Worm (Caenorhabditis elegans) whole organism, L4 larva: ENCODE measurements around the gene C12D8.9.
A peak's percentile ranks its signal among the peaks of the same experiment; 100 is the strongest.

Experiments used
- F37D6.2 ChIP-seq: sonication (generic microtip); optimal IDR thresholded peaks from 2 replicates; lab custom pipeline; 2016; ENCODE audit warnings: mild to moderate bottlenecking, missing genetic modification characterization, missing compliant biosample characterization
- R02D3.7 ChIP-seq: fragments of 150-350 bp; sonication (generic microtip); optimal IDR thresholded peaks from 3 replicates; lab custom pipeline; 2014; ENCODE audit warnings: missing biosample characterization, missing genetic modification characterization
- T26A8.4 ChIP-seq: fragments of 200-800 bp; sonication (Bioruptor generic); IDR thresholded peaks from 2 replicates; pipeline ENCODE4 v1.3.6; 2022; ENCODE audit warnings: missing genetic modification characterization, missing compliant biosample characterization
- Y105C5A.15 ChIP-seq: fragments of 200-800 bp; sonication (Bioruptor generic); IDR thresholded peaks from 2 replicates; pipeline ENCODE4 v1.3.6; 2022; ENCODE audit warnings: missing genetic modification characterization, missing compliant biosample characterization
- Y75B8A.6 ChIP-seq: fragments of 200-800 bp; sonication (Bioruptor generic); IDR thresholded peaks from 2 replicates; pipeline ENCODE4 v1.3.6; 2022; ENCODE audit warnings: missing genetic modification reagents, missing genetic modification characterization, missing compliant biosample characterization
- ZK337.2 ChIP-seq: fragments of 200-800 bp; sonication (Bioruptor generic); IDR thresholded peaks from 2 replicates; pipeline ENCODE4 v1.3.6; 2022; ENCODE audit warnings: missing genetic modification reagents, missing genetic modification characterization, missing compliant biosample characterization
- aha-1 ChIP-seq: fragments of 150-350 bp; peaks from one replicate; lab custom pipeline; 2014; ENCODE audit warnings: missing biosample characterization, missing genetic modification characterization
- ama-1 ChIP-seq: fragments of 150-350 bp; optimal IDR thresholded peaks from 2 replicates; lab custom pipeline; 2014; ENCODE audit warnings: inconsistent platforms, mixed read lengths
- ceh-32 ChIP-seq: sonication (generic microtip); optimal IDR thresholded peaks from 2 replicates; lab custom pipeline; 2016; ENCODE audit warnings: mild to moderate bottlenecking, missing genetic modification characterization, missing compliant biosample characterization; ENCODE audit not compliant: poor library complexity
- ceh-44 ChIP-seq: fragments of 200-800 bp; sonication (Bioruptor generic); IDR thresholded peaks from 2 replicates; pipeline ENCODE4 v1.3.6; 2022; ENCODE audit warnings: missing genetic modification reagents, missing genetic modification characterization, missing compliant biosample characterization
- ceh-62 ChIP-seq: sonication (generic microtip); optimal IDR thresholded peaks from 2 replicates; lab custom pipeline; 2017; ENCODE audit warnings: missing biosample characterization, missing genetic modification characterization
- ceh-82 ChIP-seq: sonication (generic microtip); optimal IDR thresholded peaks from 2 replicates; lab custom pipeline; 2017; ENCODE audit warnings: missing biosample characterization, missing genetic modification characterization
- ctbp-1 ChIP-seq: fragments of 200-800 bp; sonication (Bioruptor generic); IDR thresholded peaks from 2 replicates; pipeline ENCODE4 v1.3.6; 2022; ENCODE audit warnings: missing genetic modification reagents, missing genetic modification characterization, missing compliant biosample characterization
- dmd-6 ChIP-seq: fragments of 200-800 bp; sonication (Bioruptor generic); IDR thresholded peaks from 2 replicates; pipeline ENCODE4 v1.3.6; 2022; ENCODE audit warnings: missing genetic modification reagents, missing genetic modification characterization, missing compliant biosample characterization
- dmd-8 ChIP-seq: fragments of 200-800 bp; sonication (Bioruptor generic); IDR thresholded peaks from 2 replicates; pipeline ENCODE4 v1.3.6; 2022; ENCODE audit warnings: missing genetic modification characterization, missing compliant biosample characterization
- dmd-9 ChIP-seq: fragments of 200-800 bp; sonication (Bioruptor generic); IDR thresholded peaks from 2 replicates; pipeline ENCODE4 v1.3.6; 2022; ENCODE audit warnings: missing genetic modification reagents, missing genetic modification characterization, missing compliant biosample characterization
- dve-1 ChIP-seq: sonication (generic microtip); optimal IDR thresholded peaks from 2 replicates; lab custom pipeline; 2017; ENCODE audit warnings: antibody characterized with exemption, mild to moderate bottlenecking, missing genetic modification characterization, missing compliant biosample characterization; ENCODE audit not compliant: insufficient read depth
- gei-8 ChIP-seq: fragments of 200-800 bp; sonication (Bioruptor generic); optimal IDR thresholded peaks from 2 replicates; lab custom pipeline; 2018; ENCODE audit warnings: mild to moderate bottlenecking, missing genetic modification characterization, missing compliant biosample characterization
- hlh-30 ChIP-seq: sonication (generic microtip); optimal IDR thresholded peaks from 2 replicates; lab custom pipeline; 2017; ENCODE audit warnings: antibody characterized with exemption, mild to moderate bottlenecking, missing genetic modification characterization, missing compliant biosample characterization; ENCODE audit not compliant: insufficient read depth
- lin-15B ChIP-seq: fragments of 150-350 bp; sonication (generic microtip); optimal IDR thresholded peaks from 3 replicates; lab custom pipeline; 2014; ENCODE audit warnings: missing biosample characterization, missing genetic modification characterization
- lin-38 ChIP-seq: fragments of 200-800 bp; sonication (Bioruptor generic); IDR thresholded peaks from 2 replicates; pipeline ENCODE4 v1.3.6; 2022; ENCODE audit warnings: missing genetic modification reagents, missing genetic modification characterization, missing compliant biosample characterization
- mep-1 ChIP-seq: fragments of 150-350 bp; sonication (generic microtip); optimal IDR thresholded peaks from 3 replicates; lab custom pipeline; 2014; ENCODE audit warnings: missing biosample characterization, missing genetic modification characterization
- mxl-2 ChIP-seq: fragments of 200-800 bp; sonication (Bioruptor generic); conservative IDR thresholded peaks from 2 replicates; pipeline ENCODE4 v1.3.6; 2022; ENCODE audit warnings: missing genetic modification reagents, missing genetic modification characterization, missing compliant biosample characterization
- nhr-77 ChIP-seq: fragments of 150-350 bp; optimal IDR thresholded peaks from 2 replicates; lab custom pipeline; 2014; ENCODE audit warnings: missing biosample characterization, missing genetic modification characterization
- rbr-2 ChIP-seq: sonication (generic microtip); optimal IDR thresholded peaks from 2 replicates; lab custom pipeline; 2016; ENCODE audit warnings: missing genotype, missing genetic modification characterization, missing compliant biosample characterization
- saeg-2 ChIP-seq: fragments of 200-800 bp; sonication (Bioruptor generic); IDR thresholded peaks from 2 replicates; pipeline ENCODE4 v1.3.6; 2022; ENCODE audit warnings: missing genetic modification reagents, missing genetic modification characterization, missing compliant biosample characterization
- sdz-12 ChIP-seq: fragments of 200-800 bp; sonication (Bioruptor generic); optimal IDR thresholded peaks from 2 replicates; lab custom pipeline; 2018; ENCODE audit warnings: mild to moderate bottlenecking, missing genetic modification characterization, missing compliant biosample characterization
- set-16 ChIP-seq: fragments of 200-800 bp; sonication (Bioruptor generic); IDR thresholded peaks from 2 replicates; pipeline ENCODE4 v1.3.6; 2022; ENCODE audit warnings: missing genetic modification reagents, missing genetic modification characterization, missing compliant biosample characterization
- skn-1 ChIP-seq: fragments of 150-350 bp; optimal IDR thresholded peaks from 2 replicates; lab custom pipeline; 2014; ENCODE audit warnings: missing biosample characterization, missing genetic modification characterization
- snpc-1.2 ChIP-seq: fragments of 200-800 bp; sonication (Bioruptor generic); IDR thresholded peaks from 2 replicates; pipeline ENCODE4 v1.3.6; 2022; ENCODE audit warnings: missing genetic modification reagents, missing genetic modification characterization, missing compliant biosample characterization
- spr-3 ChIP-seq: fragments of 200-800 bp; sonication (Bioruptor generic); optimal IDR thresholded peaks from 2 replicates; lab custom pipeline; 2018; ENCODE audit warnings: mild to moderate bottlenecking, missing genetic modification characterization, missing compliant biosample characterization
- tag-97 ChIP-seq: fragments of 200-800 bp; sonication (Bioruptor generic); IDR thresholded peaks from 2 replicates; pipeline ENCODE4 v1.3.6; 2022; ENCODE audit warnings: missing genetic modification characterization, missing compliant biosample characterization
- unc-62 ChIP-seq, 3 experiments: fragments of 150-350 bp in 1 of 3; sonication (generic microtip); optimal IDR thresholded peaks in 2 of 3; peaks in 1 of 3; 1 replicate in 1 of 3; 2 replicates in 2 of 3; lab custom pipeline; 2014 to 2017; ENCODE audit warnings: missing biosample characterization in 3 of 3, missing genetic modification characterization in 3 of 3, missing genetic modification reagents in 3 of 3, missing genotype in 1 of 3
- ztf-11 ChIP-seq: fragments of 150-350 bp; optimal IDR thresholded peaks from 2 replicates; lab custom pipeline; 2014; ENCODE audit warnings: missing biosample characterization, missing genetic modification characterization
- ztf-7 ChIP-seq: fragments of 150-350 bp; optimal IDR thresholded peaks from 2 replicates; lab custom pipeline; 2014; ENCODE audit warnings: missing biosample characterization, missing genetic modification characterization

Gene C12D8.9

DNA sequence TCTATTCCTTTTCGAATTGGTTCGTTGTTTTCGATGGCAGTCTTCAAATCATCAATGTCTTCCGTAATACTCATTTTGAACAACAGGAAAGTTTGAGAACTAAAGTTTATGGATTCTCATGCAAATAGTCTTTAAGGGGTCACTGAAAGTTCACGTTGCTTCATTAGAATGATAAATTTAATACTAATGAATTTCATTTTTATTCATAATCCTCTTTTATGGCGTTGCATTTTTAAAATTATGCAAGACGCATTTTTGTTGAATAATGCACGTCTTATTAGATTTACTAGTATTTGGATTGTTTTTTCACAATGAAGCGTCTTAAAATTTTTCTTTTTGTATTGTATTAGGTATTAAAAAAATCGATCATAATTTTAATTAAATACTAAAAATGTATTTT, at the start of gene C12D8.9:
TSS of gene C12D8.9 (minus strand) at position 101 of the 400 bp plus-strand sequence.
- no peak for TF ChIP-seq F37D6.2
- peak in 1 of 2 experiments; percentile 24 for TF ChIP-seq unc-62 (GFP tag; optimal IDR thresholded peaks at IDR 0.05 in 1 of 2; lab: Kevin White, UChicago)
- no peak for TF ChIP-seq unc-62 (tag; optimal IDR thresholded peaks at IDR 0.05; lab: Kevin White, UChicago)

DNA sequence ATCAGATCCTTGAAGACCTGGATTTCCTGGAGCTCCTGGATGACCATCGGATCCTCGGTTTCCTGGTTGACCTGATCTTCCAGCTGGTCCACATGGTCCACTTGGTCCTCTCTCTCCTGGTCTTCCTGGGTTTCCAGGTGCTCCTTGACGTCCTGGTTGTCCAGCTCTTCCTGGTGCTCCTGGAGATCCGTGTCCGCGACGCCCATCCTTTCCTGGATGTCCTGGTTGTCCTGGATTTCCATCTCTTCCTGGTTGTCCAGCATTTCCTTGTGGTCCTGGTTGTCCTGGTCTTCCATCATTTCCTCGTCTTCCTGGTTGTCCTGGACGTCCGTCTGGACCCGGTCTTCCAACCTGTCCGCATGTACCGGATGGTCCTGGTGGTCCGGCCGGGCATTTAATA, 48.8 kb upstream of the C12D8.9 start:
- TF ChIP-seq dmd-6 (no peak), set-16 (peak; percentile 76; the same call in 1 of the 2 replicates), mxl-2 (GFP tag; lab: Robert Waterston, UW) (no peak), aha-1 (tag; lab: Kevin White, UChicago) (peak; percentile 14), nhr-77 (tag; lab: Kevin White, UChicago) (no peak), ceh-62 (tag; lab: Kevin White, UChicago) (no peak), snpc-1.2 (GFP tag; lab: Robert Waterston, UW) (no peak), dve-1 (tag; lab: Kevin White, UChicago) (no peak), dmd-8 (GFP tag; lab: Robert Waterston, UW) (no peak), mep-1 (tag; lab: Kevin White, UChicago) (no peak), sdz-12 (GFP tag; lab: Kevin White, UChicago) (no peak), hlh-30 (tag; lab: Kevin White, UChicago) (no peak)

DNA sequence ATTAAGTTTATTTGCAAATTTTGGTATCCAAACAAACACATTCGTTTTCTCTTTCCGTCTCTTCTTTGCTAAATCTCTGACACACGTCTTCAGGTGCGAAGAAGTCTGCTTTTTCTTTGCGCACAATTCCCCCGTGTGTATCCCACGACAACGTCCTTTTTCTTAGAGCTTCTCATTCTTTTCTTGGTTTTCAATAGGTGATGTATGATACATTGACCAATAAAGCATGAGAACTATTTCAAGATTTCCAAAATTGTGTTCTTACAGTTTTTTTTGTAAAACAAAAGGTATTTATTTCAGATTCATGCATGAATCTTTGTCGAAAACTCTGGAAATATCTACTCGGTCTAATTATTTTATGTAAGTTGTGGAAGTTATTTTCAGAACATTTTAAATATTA, 46.7 kb upstream of the C12D8.9 start, which contains the start of gene B0024.15:
TSS of gene B0024.15 (plus strand) at position 301 of the 400 bp plus-strand sequence.
- TF ChIP-seq ceh-44 (GFP tag; lab: Robert Waterston, UW) = no peak
- no peak for TF ChIP-seq Y75B8A.6 (GFP tag; lab: Robert Waterston, UW)
- no peak for TF ChIP-seq ama-1 (lab: Kevin White, UChicago)
- TF ChIP-seq dmd-9 (GFP tag; lab: Robert Waterston, UW) = no peak
- peak; percentile 47 for TF ChIP-seq aha-1 (tag; lab: Kevin White, UChicago)
- TF ChIP-seq ceh-32 (tag; lab: Kevin White, UChicago) = no peak
- TF ChIP-seq tag-97 (GFP tag; lab: Robert Waterston, UW) = no peak

DNA sequence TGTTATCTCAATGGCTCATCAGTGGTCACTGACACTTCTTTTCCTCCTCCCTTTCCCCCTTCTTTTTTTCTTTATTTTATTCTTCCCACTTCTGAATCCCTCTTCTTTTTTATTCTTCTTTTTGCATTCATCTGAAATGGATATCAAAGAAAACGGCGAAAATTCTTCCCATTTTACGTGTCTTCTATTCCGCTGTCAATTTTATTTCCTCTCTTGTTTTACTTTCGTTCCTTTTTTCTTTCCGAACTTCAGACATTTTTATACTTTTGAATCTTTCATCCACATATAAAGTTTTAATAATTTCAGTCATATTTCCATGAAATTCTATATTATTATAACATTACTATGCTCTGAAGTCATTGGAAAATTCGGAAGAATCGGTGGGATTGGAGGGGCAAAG, 44.3 kb upstream of the C12D8.9 start, which contains the start of gene B0024.3:
TSS of gene B0024.3 (plus strand) at position 301 of the 400 bp plus-strand sequence.
- no peak for TF ChIP-seq Y105C5A.15
- no peak for TF ChIP-seq lin-15B
- no peak for TF ChIP-seq T26A8.4 (GFP tag; lab: Robert Waterston, UW)
- TF ChIP-seq ceh-82 (tag; lab: Kevin White, UChicago) = no peak
- no peak for TF ChIP-seq ztf-7 (tag; lab: Kevin White, UChicago)
- no peak for TF ChIP-seq R02D3.7 (tag; lab: Kevin White, UChicago)
- TF ChIP-seq spr-3 (GFP tag; lab: Kevin White, UChicago) = no peak
- TF ChIP-seq ctbp-1 (GFP tag; lab: Robert Waterston, UW) = no peak
- no peak for TF ChIP-seq gei-8
- no peak for TF ChIP-seq F37D6.2
- no peak for TF ChIP-seq aha-1 (tag; lab: Kevin White, UChicago)
- no peak for TF ChIP-seq ztf-11 (tag; lab: Kevin White, UChicago)
- TF ChIP-seq, all 104 proteins: peak for 0

DNA sequence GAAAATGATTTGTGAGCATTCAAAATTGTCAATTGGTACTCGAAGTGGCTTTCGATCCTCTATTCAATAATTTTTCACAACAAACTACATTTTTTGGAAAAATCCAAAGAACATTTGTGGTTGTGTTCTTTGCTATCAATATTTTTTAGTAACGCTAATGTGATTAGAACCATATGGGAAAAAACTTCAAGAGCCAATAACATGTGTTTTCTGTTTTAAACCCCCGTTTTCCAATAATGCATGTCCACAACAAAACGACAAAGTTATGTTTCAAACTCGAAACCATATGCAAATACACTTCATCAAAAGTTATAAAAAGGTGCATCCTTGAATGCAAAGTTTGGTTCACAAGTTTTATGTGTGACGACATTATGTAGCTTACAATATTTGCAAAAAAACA, 42.8 kb upstream of the C12D8.9 start:
- TF ChIP-seq saeg-2 (GFP tag; lab: Robert Waterston, UW) (no peak), skn-1 (tag; lab: Kevin White, UChicago) (no peak)
- TF ChIP-seq, all 104 proteins: peak for 0

DNA sequence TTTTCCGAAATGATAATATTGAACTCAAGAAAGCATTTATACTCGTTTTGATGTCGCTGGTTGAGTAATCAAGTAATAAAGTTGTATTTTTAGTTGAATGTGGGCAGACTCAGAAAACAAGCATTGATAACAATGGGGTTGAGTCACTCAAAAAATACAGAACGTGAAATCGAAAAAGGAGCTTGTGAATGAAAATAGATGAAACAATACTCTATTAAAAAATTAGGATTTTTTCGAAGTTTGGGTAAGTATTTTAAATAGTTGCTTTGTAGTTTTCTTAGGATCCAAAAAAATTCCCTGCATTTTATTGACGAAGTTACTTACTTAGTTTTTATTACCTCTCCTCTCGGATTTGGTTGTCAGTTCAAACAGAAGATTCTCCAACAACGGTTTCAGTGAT, 40.4 kb upstream of the C12D8.9 start, which contains the start of gene lys-3:
TSS of gene lys-3 (minus strand) at position 101 of the 400 bp plus-strand sequence.
- TF ChIP-seq ZK337.2 (GFP tag; lab: Robert Waterston, UW) = no peak
- TF ChIP-seq lin-38 = no peak
- no peak for TF ChIP-seq rbr-2 (tag; lab: Kevin White, UChicago)
- TF ChIP-seq, all 104 proteins: peak for 0
